Fruit fly (Drosophila melanogaster): ENCODE results near the gene CG33934.
A peak's percentile ranks its signal among the peaks of the same experiment; 100 is the strongest.

CG33934 gene

dm6 chr3R:20057501-20057900, 14.9 kb downstream of the CG33934 start, which contains the start of gene mdlc:
Gene mdlc, plus strand, starts transcription at chr3R:20057748.
- TF ChIP-seq GATAd (GFP tag; optimal IDR thresholded peaks at IDR 0.05) (no peak), foxo (GFP tag; optimal IDR thresholded peaks at IDR 0.05) (peak in 1 of 2 experiments; percentile 23), Jra (GFP tag; optimal IDR thresholded peaks at IDR 0.05) (no peak)

dm6 chr3R:20058960-20059359, 16.4 kb downstream of the CG33934 start:
- TF ChIP-seq lola (GFP tag; optimal IDR thresholded peaks at IDR 0.05) (no peak), N (GFP tag; optimal IDR thresholded peaks at IDR 0.05) (no peak), jim (GFP tag; optimal IDR thresholded peaks at IDR 0.05) (no peak), Myc (optimal IDR thresholded peaks at IDR 0.05) (no peak), dmrt93B (GFP tag; optimal IDR thresholded peaks at IDR 0.05) (no peak), sv (GFP tag; optimal IDR thresholded peaks at IDR 0.05) (no peak), psq (GFP tag; optimal IDR thresholded peaks at IDR 0.05) (no peak), Jra (GFP tag; optimal IDR thresholded peaks at IDR 0.05) (no peak), foxo (GFP tag; optimal IDR thresholded peaks at IDR 0.05) (no peak)

- no peak for TF ChIP-seq Abd-B (GFP tag; optimal IDR thresholded peaks at IDR 0.05)
- no peak for TF ChIP-seq jim (GFP tag; optimal IDR thresholded peaks at IDR 0.05)
- no peak for TF ChIP-seq pan (optimal IDR thresholded peaks at IDR 0.05)
- no peak for TF ChIP-seq br (GFP tag; optimal IDR thresholded peaks at IDR 0.05)
- TF ChIP-seq GATAd (GFP tag; optimal IDR thresholded peaks at IDR 0.05): no peak
- TF ChIP-seq Sp1 (GFP tag; optimal IDR thresholded peaks at IDR 0.05): no peak
- no peak for TF ChIP-seq rgr (GFP tag; optimal IDR thresholded peaks at IDR 0.05)
- TF ChIP-seq psq (GFP tag; optimal IDR thresholded peaks at IDR 0.05): no peak
- no peak for TF ChIP-seq dl (GFP tag; optimal IDR thresholded peaks at IDR 0.05; ENCODE audit: insufficient read depth in 1 of 2, partially characterized antibody in 2 of 2)
- TF ChIP-seq sage (GFP tag; optimal IDR thresholded peaks at IDR 0.05): no peak
- TF ChIP-seq CG32264 (GFP tag; optimal IDR thresholded peaks at IDR 0.05): no peak
- no peak for TF ChIP-seq Rel (GFP tag; optimal IDR thresholded peaks at IDR 0.05)
- TF ChIP-seq Rel (tag; optimal IDR thresholded peaks at IDR 0.05): no peak
- TF ChIP-seq tai (GFP tag; optimal IDR thresholded peaks at IDR 0.05): no peak
- no peak for TF ChIP-seq dmrt93B (GFP tag; optimal IDR thresholded peaks at IDR 0.05)
- no peak for TF ChIP-seq HLH106 (tag; optimal IDR thresholded peaks at IDR 0.05)
- no peak for TF ChIP-seq CrebA (GFP tag; optimal IDR thresholded peaks at IDR 0.05; ENCODE audit: borderline replicate concordance)
- TF ChIP-seq sv (GFP tag; optimal IDR thresholded peaks at IDR 0.05): no peak
- no peak for TF ChIP-seq fru (GFP tag; optimal IDR thresholded peaks at IDR 0.05)
These were observed 17.1 kb downstream of the CG33934 start, which contains the start of gene CG4390 for dm6 chr3R:20059650-20060049. Gene CG4390, minus strand, starts transcription at chr3R:20059750.

- no peak for TF ChIP-seq Rel (GFP tag; optimal IDR thresholded peaks at IDR 0.05)
- TF ChIP-seq Rel (tag; optimal IDR thresholded peaks at IDR 0.05): no peak
- no peak for TF ChIP-seq ey (GFP tag; optimal IDR thresholded peaks at IDR 0.05)
- no peak for TF ChIP-seq Hr78 (GFP tag; optimal IDR thresholded peaks at IDR 0.05)
- TF ChIP-seq usp (GFP tag; optimal IDR thresholded peaks at IDR 0.05): no peak
- no peak for TF ChIP-seq psq (GFP tag; optimal IDR thresholded peaks at IDR 0.05)
- no peak for TF ChIP-seq Sp1 (GFP tag; optimal IDR thresholded peaks at IDR 0.05)
- TF ChIP-seq rgr (GFP tag; optimal IDR thresholded peaks at IDR 0.05): no peak
- TF ChIP-seq HLH106 (tag; optimal IDR thresholded peaks at IDR 0.05): no peak
- TF ChIP-seq Jra (GFP tag; optimal IDR thresholded peaks at IDR 0.05): no peak
- no peak for TF ChIP-seq h (GFP tag; optimal IDR thresholded peaks at IDR 0.05)
These were observed 23.9 kb downstream of the CG33934 start for dm6 chr3R:20066435-20066834.

dm6 chr3R:20080205-20080604, 37.6 kb downstream of the CG33934 start:
- TF ChIP-seq Hr83 (GFP tag; optimal IDR thresholded peaks at IDR 0.05; ENCODE audit: poor library complexity, severe bottlenecking): no peak
- TF ChIP-seq h (GFP tag; optimal IDR thresholded peaks at IDR 0.05): no peak
- no peak for TF ChIP-seq GATAd (GFP tag; optimal IDR thresholded peaks at IDR 0.05)
- TF ChIP-seq fru (GFP tag; optimal IDR thresholded peaks at IDR 0.05): no peak
- no peak for TF ChIP-seq jim (GFP tag; optimal IDR thresholded peaks at IDR 0.05)
- TF ChIP-seq Dfd (GFP tag; optimal IDR thresholded peaks at IDR 0.05): no peak
- TF ChIP-seq Hnf4 (GFP tag; optimal IDR thresholded peaks at IDR 0.05): no peak

dm6 chr3R:20082350-20082749, 39.8 kb downstream of the CG33934 start, which contains the start of gene Rh3:
Gene Rh3, minus strand, starts transcription at chr3R:20082450.
- TF ChIP-seq tai (GFP tag; optimal IDR thresholded peaks at IDR 0.05) (no peak), fru (GFP tag; optimal IDR thresholded peaks at IDR 0.05) (no peak), dsf (GFP tag; optimal IDR thresholded peaks at IDR 0.05; ENCODE audit: borderline replicate concordance) (no peak), Hnf4 (GFP tag; optimal IDR thresholded peaks at IDR 0.05) (no peak), Hr78 (GFP tag; optimal IDR thresholded peaks at IDR 0.05) (no peak), Vsx2 (GFP tag; optimal IDR thresholded peaks at IDR 0.05; ENCODE audit: partially characterized antibody) (no peak), GATAd (GFP tag; optimal IDR thresholded peaks at IDR 0.05) (no peak), woc (GFP tag; optimal IDR thresholded peaks at IDR 0.05) (no peak), Hr83 (GFP tag; optimal IDR thresholded peaks at IDR 0.05; ENCODE audit: poor library complexity, severe bottlenecking) (no peak), N (GFP tag; optimal IDR thresholded peaks at IDR 0.05) (no peak), OdsH (GFP tag; optimal IDR thresholded peaks at IDR 0.05) (no peak), CrebA (GFP tag; optimal IDR thresholded peaks at IDR 0.05; ENCODE audit: borderline replicate concordance) (no peak), Jra (GFP tag; optimal IDR thresholded peaks at IDR 0.05) (no peak), pan (optimal IDR thresholded peaks at IDR 0.05) (no peak), dl (GFP tag; optimal IDR thresholded peaks at IDR 0.05; ENCODE audit: insufficient read depth in 1 of 2, partially characterized antibody in 2 of 2) (no peak), sage (GFP tag; optimal IDR thresholded peaks at IDR 0.05) (no peak)

Data from whole organism, wandering third instar larva.